Worm (Caenorhabditis elegans) whole organism, L4/young adult: Measurements from ENCODE around the gene vha-3.
"Not testable (repeated sequence)": the region's sequence is repeated elsewhere in the genome, so short reads cannot be mapped to it uniquely, and the experiment has no call there.

Experiments
- W03F9.2 ChIP-seq: fragments of 150-350 bp; optimal IDR thresholded peaks from 2 replicates; lab custom pipeline; 2014; ENCODE audit warnings: missing biosample characterization, missing genetic modification characterization
- dao-5 ChIP-seq: sonication (generic microtip); optimal IDR thresholded peaks from 2 replicates; lab custom pipeline; 2016; ENCODE audit warnings: missing genotype, missing genetic modification characterization, moderate library complexity, missing compliant biosample characterization
- him-1 ChIP-seq: sonication (generic microtip); optimal IDR thresholded peaks from 2 replicates; lab custom pipeline; 2016; ENCODE audit warnings: missing genotype, missing genetic modification reagents, missing genetic modification characterization, missing compliant biosample characterization

Gene vha-3

ce11 chrIV:2308203-2308602, 7.5 kb downstream of the vha-3 start:
- TF ChIP-seq him-1 (tag; lab: Kevin White, UChicago) (no peak), dao-5 (tag; lab: Kevin White, UChicago) (no peak), W03F9.2 (tag; lab: Kevin White, UChicago) (no peak)

ce11 chrIV:2307374-2307773, 8.4 kb downstream of the vha-3 start:
- no peak for TF ChIP-seq him-1 (tag; lab: Kevin White, UChicago)
- no peak for TF ChIP-seq dao-5 (tag; lab: Kevin White, UChicago)
- TF ChIP-seq W03F9.2 (tag; lab: Kevin White, UChicago): no peak

ce11 chrIV:2306447-2306846, 9.3 kb downstream of the vha-3 start, which contains the start of gene mksr-2:
Gene mksr-2 (minus strand): TSS chrIV:2306547.
- TF ChIP-seq W03F9.2 (tag; lab: Kevin White, UChicago): no peak

ce11 chrIV:2300186-2300585, 15.6 kb downstream of the vha-3 start, which contains the start of gene lin-1:
Gene lin-1 (minus strand): TSS chrIV:2300286.
- TF ChIP-seq dao-5 (tag; lab: Kevin White, UChicago) (no peak), W03F9.2 (tag; lab: Kevin White, UChicago) (no peak), him-1 (tag; lab: Kevin White, UChicago) (no peak)

DNA sequence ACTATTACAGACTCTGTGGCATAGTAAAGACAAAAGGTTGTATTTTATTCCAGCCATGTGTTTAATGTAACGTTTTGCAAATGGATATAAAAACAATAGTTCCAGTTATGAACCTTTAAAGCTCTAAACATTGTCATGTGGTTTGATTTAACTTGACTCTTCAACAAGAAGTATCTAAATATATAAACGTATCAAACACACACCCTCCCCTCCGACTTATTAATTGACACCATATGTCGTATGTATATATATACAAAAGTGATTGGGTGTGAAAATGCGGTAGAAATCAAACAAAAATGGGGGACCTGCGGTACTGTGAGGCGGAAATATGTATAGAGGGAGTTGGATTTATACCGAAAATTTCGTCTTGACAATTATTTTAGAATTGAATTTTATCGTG, 17.4 kb downstream of the vha-3 start:
- TF ChIP-seq W03F9.2 (tag; lab: Kevin White, UChicago) (no peak), him-1 (tag; lab: Kevin White, UChicago) (no peak), dao-5 (tag; lab: Kevin White, UChicago) (no peak)

ce11 chrIV:2296639-2297038, 19.1 kb downstream of the vha-3 start:
- no peak for TF ChIP-seq W03F9.2 (tag; lab: Kevin White, UChicago)
- no peak for TF ChIP-seq dao-5 (tag; lab: Kevin White, UChicago)
- no peak for TF ChIP-seq him-1 (tag; lab: Kevin White, UChicago)

DNA sequence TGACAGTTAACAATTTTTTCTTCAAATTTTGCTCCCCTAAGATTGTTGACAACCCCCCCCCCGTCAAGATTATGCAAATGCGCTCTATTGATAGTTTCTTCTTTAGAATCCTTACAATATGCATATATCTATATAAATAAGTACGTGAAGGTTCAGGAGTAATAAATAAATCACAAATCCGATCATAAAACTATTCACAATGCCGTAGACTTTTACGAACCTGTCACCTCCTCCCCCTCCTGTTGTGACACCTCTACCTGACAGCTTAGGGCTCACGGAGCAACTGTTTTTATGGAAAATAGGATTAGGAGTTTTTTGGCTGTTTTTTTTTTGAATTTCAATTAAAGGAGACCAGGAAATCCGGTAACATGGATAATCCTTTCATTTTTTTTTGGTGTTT, 23.6 kb downstream of the vha-3 start:
- TF ChIP-seq dao-5 (tag; lab: Kevin White, UChicago) (no peak), W03F9.2 (tag; lab: Kevin White, UChicago) (no peak), him-1 (tag; lab: Kevin White, UChicago) (no peak)

ce11 chrIV:2284462-2285047, 31.2 kb downstream of the vha-3 start:
- no peak for TF ChIP-seq W03F9.2 (tag; lab: Kevin White, UChicago)
- TF ChIP-seq him-1 (tag; lab: Kevin White, UChicago): no peak
- no peak for TF ChIP-seq dao-5 (tag; lab: Kevin White, UChicago)

- TF ChIP-seq him-1 (tag; lab: Kevin White, UChicago) (no peak), dao-5 (tag; lab: Kevin White, UChicago) (no peak), W03F9.2 (tag; lab: Kevin White, UChicago) (no peak)
Observed at ce11 chrIV:2281353-2281976, 34.3 kb downstream of the vha-3 start.

DNA sequence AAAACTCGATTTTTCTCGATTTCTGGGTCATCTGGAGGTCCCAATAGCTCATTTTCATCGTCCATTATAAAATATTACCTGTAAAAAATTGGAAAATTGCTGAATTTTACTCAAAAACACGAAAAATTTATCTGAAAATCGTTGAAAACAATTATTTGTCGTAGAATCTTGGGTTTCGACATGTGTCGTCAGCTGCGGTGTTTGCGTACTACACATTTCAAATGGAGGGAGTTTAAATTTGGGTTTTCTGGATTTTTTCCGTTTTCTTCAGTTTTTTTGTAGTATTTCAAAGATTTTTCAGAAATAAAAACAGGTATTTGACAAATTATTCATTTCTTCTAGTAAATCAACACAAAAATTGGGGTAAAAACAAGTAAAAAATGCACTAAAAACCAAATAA, 40.2 kb downstream of the vha-3 start, which contains the start of gene M70.5:
TSS of gene M70.5 (minus strand) at position 78 of the 400 bp plus-strand sequence.
- TF ChIP-seq W03F9.2, him-1, dao-5 (tag; lab: Kevin White, UChicago): not testable (repeated sequence)
